Fruit fly (Drosophila melanogaster) whole organism, embryonic: Measurements from ENCODE around the gene CG16758.

ENCODE experiments used
- HLHmδ ChIP-seq: fragments of 200-800 bp; sonication (Bioruptor generic); optimal IDR thresholded peaks from 2 replicates; lab custom pipeline; 2018; ENCODE audit warnings: missing biosample characterization, mild to moderate bottlenecking, missing genetic modification characterization, moderate library complexity
- disco-r ChIP-seq: fragments of 200-800 bp; sonication (Bioruptor generic); optimal IDR thresholded peaks from 2 replicates; lab custom pipeline; 2016; ENCODE audit warnings: missing biosample characterization, missing genetic modification characterization

DNA sequence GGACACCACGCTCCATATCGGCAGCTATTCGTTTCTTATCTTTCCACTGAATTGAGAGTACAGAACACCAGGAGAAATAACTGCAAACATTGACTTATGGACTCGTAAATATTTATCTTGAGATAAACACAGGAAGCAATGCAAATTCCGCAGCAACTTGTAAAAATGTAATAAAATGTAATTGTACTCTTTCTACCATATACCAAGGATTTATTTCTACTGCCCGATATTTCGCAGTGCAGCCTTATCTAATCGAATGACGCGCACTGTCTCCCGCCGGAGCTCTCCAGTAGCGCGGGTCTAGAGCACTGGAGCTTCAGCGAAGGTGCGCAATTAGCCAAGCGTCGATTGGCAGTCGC lies 9.2 kb downstream of the CG16758 start:
- TF ChIP-seq disco-r (peak; percentile 26), HLHmδ (no peak)
